Worm (Caenorhabditis elegans): Measurements from ENCODE around the gene ceh-43.

DNA sequence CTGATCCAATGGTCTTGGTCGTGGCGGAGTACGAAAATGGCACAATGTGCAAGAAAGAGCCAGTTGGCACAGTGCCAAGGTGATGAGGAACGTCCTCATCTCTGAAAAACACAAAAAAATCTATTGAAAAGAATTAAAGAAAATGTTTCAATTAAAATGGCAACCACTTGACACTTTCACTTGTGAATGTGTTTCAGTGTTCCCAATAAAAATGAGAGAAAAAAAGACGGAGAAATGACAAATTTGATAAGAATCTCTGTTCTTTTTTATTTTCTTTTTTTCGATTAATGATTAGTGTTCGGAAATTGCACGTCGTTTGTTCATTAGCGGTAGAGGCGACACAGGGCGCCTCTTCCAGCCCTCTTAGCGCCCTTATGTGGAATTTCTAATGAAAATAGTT lies 17.5 kb upstream of the ceh-43 start, which contains the start of gene ndg-4:
- TF ChIP-seq snpc-4 (tag; optimal IDR thresholded peaks at IDR 0.05): no peak
- TF ChIP-seq unc-62 (GFP tag; optimal IDR thresholded peaks at IDR 0.05): no peak

All from whole organism, mixed stage, embryonic.